Worm (Caenorhabditis elegans): ENCODE data around the gene gln-6.

The gln-6 gene

DNA sequence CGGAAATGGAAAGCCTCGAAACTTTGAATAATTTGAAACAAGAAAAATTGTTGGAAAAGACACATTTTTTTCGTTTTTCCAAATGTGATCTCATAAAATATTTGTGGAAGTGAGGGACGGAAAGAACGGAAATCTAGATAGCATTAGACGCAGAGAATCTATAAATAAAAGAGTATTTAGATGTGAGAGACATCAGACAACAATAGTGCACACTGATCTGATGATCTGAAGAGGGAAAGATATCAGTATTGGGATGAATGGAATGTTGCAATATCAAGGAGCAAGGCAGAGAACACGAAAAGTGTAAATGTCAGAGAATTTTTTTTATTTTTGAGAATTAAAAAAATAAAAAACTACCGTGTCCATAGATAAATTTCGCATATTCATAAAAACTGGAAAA lies 5.8 kb downstream of the gln-6 start:
- no peak for TF ChIP-seq nhr-237 (tag; optimal IDR thresholded peaks at IDR 0.05)
- TF ChIP-seq unc-120 (tag; optimal IDR thresholded peaks at IDR 0.05; ENCODE audit: poor library complexity, severe bottlenecking) = peak; percentile 56

DNA sequence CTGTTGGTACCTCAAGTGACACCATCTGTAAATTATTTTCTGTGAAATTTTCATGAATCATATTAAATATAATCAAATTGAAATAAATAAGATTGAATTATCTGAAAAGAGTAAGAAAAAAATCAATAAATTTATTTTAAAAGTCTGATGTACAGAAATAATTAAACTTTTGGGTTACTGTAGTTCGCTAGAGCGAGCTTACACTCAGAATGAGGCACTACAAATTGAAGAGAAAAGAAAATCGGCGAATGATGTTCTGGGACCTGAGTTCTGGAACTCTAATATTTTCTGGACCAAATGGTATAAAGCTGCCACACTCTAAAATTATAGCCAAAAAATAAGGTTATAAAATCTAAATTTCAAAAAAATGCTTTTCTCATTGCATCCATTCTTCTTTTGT lies 6.8 kb downstream of the gln-6 start:
- no peak for TF ChIP-seq bed-3 (GFP tag; optimal IDR thresholded peaks at IDR 0.05)

DNA sequence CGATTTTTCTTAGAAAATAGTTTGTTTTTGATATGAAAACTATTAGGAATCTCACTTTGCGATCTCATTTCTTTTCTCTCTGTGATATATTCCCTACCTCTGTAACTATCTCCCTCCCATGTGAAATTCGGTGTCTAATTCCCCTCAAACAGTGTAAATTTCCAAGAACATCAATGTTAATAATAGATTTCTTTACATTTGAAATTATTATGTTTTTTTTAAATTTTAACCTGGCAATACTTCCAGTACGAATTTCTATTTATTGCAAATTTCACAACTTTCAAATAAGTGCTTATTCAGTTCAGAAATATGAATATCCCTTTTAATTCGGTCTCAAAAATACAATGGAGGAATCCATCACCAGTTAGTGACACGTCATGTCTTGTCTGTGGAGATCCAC lies 12.3 kb downstream of the gln-6 start, which contains the start of gene nhr-100:
nhr-100 (plus strand) TSS at position 301 of the 400 bp plus-strand sequence.
- TF ChIP-seq mab-5 (tag; optimal IDR thresholded peaks at IDR 0.05) (no peak), unc-62 (GFP tag; optimal IDR thresholded peaks at IDR 0.05) (no peak), sptf-1 (tag; optimal IDR thresholded peaks at IDR 0.05) (no peak), snpc-4 (tag; optimal IDR thresholded peaks at IDR 0.05) (no peak), ces-1 (GFP tag; optimal IDR thresholded peaks at IDR 0.05) (no peak), ceh-43 (GFP tag; optimal IDR thresholded peaks at IDR 0.05) (no peak), nhr-2 (tag; optimal IDR thresholded peaks at IDR 0.05) (no peak), ceh-39 (tag; optimal IDR thresholded peaks at IDR 0.05) (no peak), hlh-1 (tag; optimal IDR thresholded peaks at IDR 0.05) (no peak), lin-32 (GFP tag; optimal IDR thresholded peaks at IDR 0.05) (no peak), lin-13 (tag; optimal IDR thresholded peaks at IDR 0.05) (no peak), M03D4.4 (tag; optimal IDR thresholded peaks at IDR 0.05) (no peak), tbx-8 (GFP tag; optimal IDR thresholded peaks at IDR 0.05) (no peak), unc-39 (tag; optimal IDR thresholded peaks at IDR 0.05) (no peak), nhr-28 (tag; optimal IDR thresholded peaks at IDR 0.05) (no peak)

DNA sequence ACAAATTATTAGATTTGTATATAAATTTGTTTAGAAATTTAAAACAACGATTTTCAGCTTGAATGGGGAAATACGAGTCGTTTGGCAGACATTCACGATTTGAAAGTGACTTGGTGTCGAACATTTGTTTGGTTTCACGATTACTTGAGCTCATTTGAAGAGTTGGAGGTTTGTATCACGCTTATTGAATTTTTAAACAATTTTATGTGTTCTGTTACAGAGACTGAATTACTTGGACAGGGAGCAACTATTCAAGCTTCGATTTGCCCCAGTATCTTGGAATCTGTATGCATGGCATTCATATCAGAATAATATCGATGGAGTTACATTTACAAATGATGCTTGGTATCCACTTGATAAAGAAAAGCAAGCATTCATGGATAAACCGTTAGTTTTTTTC lies 13.5 kb downstream of the gln-6 start:
- TF ChIP-seq ham-2 (GFP tag; optimal IDR thresholded peaks at IDR 0.05) = no peak
- TF ChIP-seq sptf-1 (tag; optimal IDR thresholded peaks at IDR 0.05) = no peak
- TF ChIP-seq mep-1 (tag; optimal IDR thresholded peaks at IDR 0.05) = no peak
- no peak for TF ChIP-seq lsy-2 (tag; optimal IDR thresholded peaks at IDR 0.05)
- TF ChIP-seq elt-3 (tag; optimal IDR thresholded peaks at IDR 0.05) = no peak
- no peak for TF ChIP-seq ceh-83 (GFP tag; optimal IDR thresholded peaks at IDR 0.05)
- TF ChIP-seq sem-2 (GFP tag; optimal IDR thresholded peaks at IDR 0.05) = no peak
- TF ChIP-seq mab-5 (tag; optimal IDR thresholded peaks at IDR 0.05) = no peak
- no peak for TF ChIP-seq M03D4.4 (tag; optimal IDR thresholded peaks at IDR 0.05)
- no peak for TF ChIP-seq blmp-1 (tag; optimal IDR thresholded peaks at IDR 0.05)
- no peak for TF ChIP-seq nhr-76 (tag; optimal IDR thresholded peaks at IDR 0.05)
- TF ChIP-seq tbx-8 (GFP tag; optimal IDR thresholded peaks at IDR 0.05) = no peak
- TF ChIP-seq nhr-28 (tag; optimal IDR thresholded peaks at IDR 0.05) = no peak
- no peak for TF ChIP-seq ces-1 (GFP tag; optimal IDR thresholded peaks at IDR 0.05)
- no peak for TF ChIP-seq unc-62 (GFP tag; optimal IDR thresholded peaks at IDR 0.05)
- no peak for TF ChIP-seq lin-13 (tag; optimal IDR thresholded peaks at IDR 0.05)
- no peak for TF ChIP-seq unc-39 (tag; optimal IDR thresholded peaks at IDR 0.05)

DNA sequence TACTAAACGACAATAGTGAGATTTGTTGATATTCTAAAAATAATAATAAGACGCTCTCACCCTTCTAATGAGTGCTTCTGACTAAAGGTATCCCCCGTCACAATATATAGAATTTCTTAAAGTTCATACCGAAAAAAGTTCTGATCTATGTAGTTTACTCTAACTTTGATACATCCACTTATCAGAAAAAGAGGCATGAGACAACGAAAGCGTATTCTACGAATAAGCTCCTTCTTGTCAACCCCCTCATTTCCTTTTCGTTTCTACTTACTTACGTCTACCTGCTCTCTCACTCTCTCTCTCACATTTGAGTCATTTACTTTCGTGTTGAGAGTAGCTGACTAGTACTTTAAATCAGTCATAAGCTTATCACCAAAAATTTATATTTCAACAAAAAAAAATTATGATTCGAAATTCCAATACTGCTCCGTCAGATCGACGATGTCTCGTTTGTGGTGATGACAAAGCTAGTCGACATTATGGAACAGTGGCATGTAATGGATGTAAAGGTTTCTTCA lies 15.2 kb downstream of the gln-6 start:
- no peak for TF ChIP-seq unc-39 (tag; optimal IDR thresholded peaks at IDR 0.05)

DNA sequence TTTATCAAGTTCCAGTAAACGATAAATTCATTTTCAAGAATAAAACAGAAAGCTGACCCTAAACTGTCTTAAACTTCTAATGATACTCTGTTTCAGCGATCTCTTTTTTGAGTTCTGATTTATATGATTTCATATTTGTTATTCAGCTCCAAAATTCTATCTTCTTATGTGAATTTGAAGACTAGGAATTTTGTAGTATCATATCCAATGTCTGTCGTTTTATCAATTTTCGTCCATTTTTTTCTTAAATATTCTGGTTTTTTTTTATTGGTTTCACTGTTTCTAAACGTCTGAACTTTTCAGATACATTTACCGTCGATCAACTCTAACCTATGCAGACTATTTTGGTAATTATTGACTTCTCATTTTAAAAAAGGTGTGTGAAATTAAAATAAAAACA lies 15.8 kb downstream of the gln-6 start, which contains the start of the genes nhr-138 and C28D4.18:
nhr-138 (plus strand) TSS at position 304 of the 400 bp plus-strand sequence.
C28D4.18 (plus strand) TSS at position 333 of the 400 bp plus-strand sequence.
- TF ChIP-seq M03D4.4 (tag; optimal IDR thresholded peaks at IDR 0.05) = no peak
- TF ChIP-seq flh-1 (GFP tag; optimal IDR thresholded peaks at IDR 0.05) = no peak
- no peak for TF ChIP-seq elt-3 (tag; optimal IDR thresholded peaks at IDR 0.05)
- no peak for TF ChIP-seq sem-2 (GFP tag; optimal IDR thresholded peaks at IDR 0.05)
- no peak for TF ChIP-seq ceh-43 (GFP tag; optimal IDR thresholded peaks at IDR 0.05)
- no peak for TF ChIP-seq hlh-1 (tag; optimal IDR thresholded peaks at IDR 0.05)
- TF ChIP-seq ham-2 (GFP tag; optimal IDR thresholded peaks at IDR 0.05) = no peak
- no peak for TF ChIP-seq nhr-2 (tag; optimal IDR thresholded peaks at IDR 0.05)

DNA sequence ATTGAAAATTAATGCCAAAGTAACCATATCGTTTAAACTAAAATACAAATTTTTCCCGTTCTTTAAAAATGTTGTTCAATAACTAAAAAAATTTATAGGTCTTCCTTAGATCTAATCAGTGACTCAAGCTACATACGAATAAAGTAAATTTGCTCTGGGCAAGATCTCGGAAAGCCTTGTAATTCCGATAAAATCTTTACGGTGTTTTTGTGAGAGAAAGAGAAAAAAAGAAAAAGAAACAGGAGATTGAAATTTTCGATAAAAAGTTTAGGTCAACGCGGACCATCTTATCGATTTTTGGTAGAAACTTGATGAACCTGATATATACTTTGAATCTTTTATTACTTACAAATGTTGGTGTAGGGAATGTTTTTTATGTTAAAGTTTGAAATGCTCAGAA lies 17.5 kb downstream of the gln-6 start:
- TF ChIP-seq ceh-43 (GFP tag; optimal IDR thresholded peaks at IDR 0.05) (no peak), unc-62 (GFP tag; optimal IDR thresholded peaks at IDR 0.05) (no peak), hlh-1 (tag; optimal IDR thresholded peaks at IDR 0.05) (no peak), flh-1 (GFP tag; optimal IDR thresholded peaks at IDR 0.05) (no peak), elt-3 (tag; optimal IDR thresholded peaks at IDR 0.05) (no peak), mep-1 (tag; optimal IDR thresholded peaks at IDR 0.05) (no peak), ztf-11 (tag; optimal IDR thresholded peaks at IDR 0.05) (no peak), lin-13 (tag; optimal IDR thresholded peaks at IDR 0.05) (no peak), nhr-2 (tag; optimal IDR thresholded peaks at IDR 0.05) (no peak), ces-1 (GFP tag; optimal IDR thresholded peaks at IDR 0.05) (no peak), tbx-8 (GFP tag; optimal IDR thresholded peaks at IDR 0.05) (no peak), blmp-1 (tag; optimal IDR thresholded peaks at IDR 0.05) (no peak), pha-4 (tag; optimal IDR thresholded peaks at IDR 0.05) (no peak), unc-39 (tag; optimal IDR thresholded peaks at IDR 0.05) (no peak), nhr-237 (tag; optimal IDR thresholded peaks at IDR 0.05) (no peak), nhr-28 (tag; optimal IDR thresholded peaks at IDR 0.05) (no peak)

Data from whole organism, mixed stage, embryonic.